Worm (Caenorhabditis elegans): ENCODE data around the gene cyp-33E1.

ce11 chrIV:8648502-8648901 lies at the start of gene cyp-33E1:
- TF ChIP-seq ztf-11 (tag; optimal IDR thresholded peaks at IDR 0.05): no peak
- TF ChIP-seq F10B5.3 (tag; optimal IDR thresholded peaks at IDR 0.05): no peak
- TF ChIP-seq ama-1 (optimal IDR thresholded peaks at IDR 0.05): no peak
- TF ChIP-seq spr-1 (tag; optimal IDR thresholded peaks at IDR 0.05): no peak
